Worm (Caenorhabditis elegans): ENCODE data around the gene aagr-1.

DNA sequence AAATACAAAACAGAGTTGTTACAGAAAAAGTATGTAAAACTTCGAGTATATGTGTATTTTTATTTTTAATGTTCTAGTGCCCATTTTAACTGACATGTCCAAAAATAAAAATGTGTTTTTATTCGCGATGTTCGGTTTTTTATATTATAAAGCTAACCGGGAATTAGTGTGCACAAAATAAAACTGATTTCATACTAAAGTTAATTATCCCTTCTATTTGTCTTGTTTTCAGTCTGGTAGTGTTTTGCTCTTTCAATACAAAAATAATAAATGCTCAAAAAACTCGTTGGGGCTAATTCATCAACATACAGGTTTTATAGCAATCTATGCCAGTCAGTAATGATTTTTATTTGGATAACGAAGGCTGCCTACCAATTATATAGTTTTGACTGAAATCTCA, 18.4 kb downstream of the aagr-1 start:
- TF ChIP-seq W03F9.2 (tag; optimal IDR thresholded peaks at IDR 0.05), result no peak
- no peak for TF ChIP-seq dao-5 (tag; optimal IDR thresholded peaks at IDR 0.05)
